Fruit fly (Drosophila melanogaster): ENCODE results near the gene CG32485.

CG32485 gene

DNA sequence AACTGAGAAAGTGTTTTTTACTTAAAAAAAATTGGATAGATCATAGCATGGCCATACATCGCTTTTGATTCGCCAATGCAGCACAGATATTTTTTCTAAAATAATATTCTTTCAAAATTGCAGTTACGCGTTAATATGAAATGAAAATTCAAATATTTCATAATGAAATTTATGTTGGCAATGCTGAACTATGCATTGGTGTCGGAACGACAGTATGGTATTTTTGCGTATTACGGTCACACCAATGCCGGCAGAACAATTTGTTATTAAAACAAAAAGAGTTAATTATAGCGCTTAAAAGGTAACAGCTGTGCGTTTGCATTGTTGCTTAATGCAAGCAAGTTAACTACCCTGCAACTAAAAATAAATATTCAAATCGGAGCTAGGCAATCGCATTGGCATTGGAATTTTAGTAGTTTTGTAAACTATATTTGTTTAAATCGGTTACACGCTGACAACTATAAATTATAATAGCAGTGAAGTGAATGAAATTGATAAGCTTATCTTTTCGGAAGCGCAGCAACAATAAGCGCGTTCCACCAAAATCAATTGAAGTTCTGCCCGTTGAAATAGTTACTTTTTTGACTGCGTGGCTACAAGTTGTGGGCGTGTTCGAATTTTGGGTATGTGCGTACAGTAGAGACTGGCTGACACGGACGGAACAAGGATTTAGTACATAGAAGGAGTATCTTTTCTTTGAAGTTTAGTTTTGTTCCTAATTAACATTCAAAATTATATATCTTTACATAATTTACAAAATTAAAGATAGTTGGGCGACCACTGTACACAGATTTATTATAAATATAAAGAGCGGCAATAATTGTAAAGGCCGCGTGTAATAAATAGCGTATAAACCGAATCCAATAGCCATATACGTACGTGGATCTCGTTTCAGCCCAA is 7.7 kb upstream of the CG32485 start, which contains the start of gene Prx4:
Prx4 (plus strand) TSS at position 210 of the 900 bp plus-strand sequence.
- TF ChIP-seq EcR (GFP tag; optimal IDR thresholded peaks at IDR 0.05): no peak
- TF ChIP-seq pan (optimal IDR thresholded peaks at IDR 0.05): no peak
- TF ChIP-seq Dll (optimal IDR thresholded peaks at IDR 0.05): no peak
- TF ChIP-seq CG8478 (optimal IDR thresholded peaks at IDR 0.05): no peak
- no peak for TF ChIP-seq usp (GFP tag; optimal IDR thresholded peaks at IDR 0.05)
- TF ChIP-seq psq (optimal IDR thresholded peaks at IDR 0.05): no peak

DNA sequence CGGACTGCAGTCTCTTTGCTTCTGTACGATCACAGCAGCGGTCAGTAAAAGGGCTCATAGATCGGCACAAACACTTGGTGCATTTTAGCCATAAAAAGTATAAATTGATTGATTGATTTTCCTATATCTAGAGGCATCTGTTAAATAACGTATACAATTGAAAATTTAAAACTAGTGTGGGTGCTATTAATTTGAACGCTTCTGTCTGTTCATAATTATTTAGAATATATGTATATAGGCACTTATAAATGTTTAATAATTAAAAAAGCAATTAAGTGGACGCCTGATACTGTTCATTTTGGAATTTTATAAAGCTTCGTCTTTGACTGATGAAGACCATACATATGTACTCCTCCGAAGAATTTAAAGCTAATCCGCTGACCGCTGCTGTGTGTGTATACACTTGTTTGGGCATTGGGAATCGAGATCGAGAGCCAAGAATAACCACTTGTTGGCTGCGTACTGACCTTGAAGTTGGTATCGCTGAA is 4.8 kb upstream of the CG32485 start:
- no peak for TF ChIP-seq usp (GFP tag; optimal IDR thresholded peaks at IDR 0.05)
- TF ChIP-seq CG8478 (optimal IDR thresholded peaks at IDR 0.05): no peak
- no peak for TF ChIP-seq Dll (optimal IDR thresholded peaks at IDR 0.05)
- TF ChIP-seq pan (optimal IDR thresholded peaks at IDR 0.05): no peak
- no peak for TF ChIP-seq EcR (GFP tag; optimal IDR thresholded peaks at IDR 0.05)
- no peak for TF ChIP-seq psq (optimal IDR thresholded peaks at IDR 0.05)

DNA sequence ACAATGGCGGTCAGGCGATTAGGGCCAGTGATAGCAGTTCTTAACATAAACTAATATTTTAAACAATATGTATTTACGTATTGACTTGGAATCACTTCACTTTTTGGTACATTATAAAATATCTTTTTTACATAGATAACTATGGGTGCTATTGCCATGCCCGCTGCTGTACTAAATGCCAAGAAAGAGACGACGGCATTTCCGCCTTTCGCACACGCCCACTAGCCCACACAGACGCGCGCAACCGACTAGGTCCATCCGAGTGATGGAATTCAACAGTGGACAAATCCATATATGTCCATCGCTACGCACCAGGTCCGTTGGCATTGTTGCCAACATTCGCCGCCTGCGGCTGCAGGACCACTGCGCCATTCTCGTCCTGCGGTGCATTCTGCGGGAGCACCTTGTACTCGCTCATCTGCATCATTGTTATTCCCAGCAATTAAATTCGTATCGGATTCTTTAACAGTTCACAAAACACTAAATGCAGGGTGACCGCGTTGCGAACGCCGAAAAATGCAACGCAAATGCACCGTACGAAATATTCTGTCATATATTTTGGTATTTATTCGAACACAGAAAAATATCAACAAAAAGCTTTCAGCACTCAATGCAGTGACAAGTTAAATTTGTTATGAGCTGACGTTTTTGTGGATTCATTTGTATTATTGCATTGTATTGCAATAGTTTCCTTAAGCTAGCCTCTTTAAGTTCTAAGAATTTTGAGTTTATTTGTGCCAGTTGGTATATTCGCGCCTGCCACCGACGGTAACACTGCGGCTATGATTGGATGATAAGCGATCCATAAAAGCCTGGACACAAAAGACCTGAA is 3.6 kb upstream of the CG32485 start, which contains the start of the genes scramb2 and Sk2:
scramb2 (minus strand) TSS at position 488 of the 832 bp plus-strand sequence.
Sk2 (plus strand) TSS at position 763 of the 832 bp plus-strand sequence.
- TF ChIP-seq EcR (GFP tag; optimal IDR thresholded peaks at IDR 0.05) (no peak), psq (optimal IDR thresholded peaks at IDR 0.05) (no peak), Dll (optimal IDR thresholded peaks at IDR 0.05) (peak; percentile 52), CG8478 (optimal IDR thresholded peaks at IDR 0.05) (no peak)

DNA sequence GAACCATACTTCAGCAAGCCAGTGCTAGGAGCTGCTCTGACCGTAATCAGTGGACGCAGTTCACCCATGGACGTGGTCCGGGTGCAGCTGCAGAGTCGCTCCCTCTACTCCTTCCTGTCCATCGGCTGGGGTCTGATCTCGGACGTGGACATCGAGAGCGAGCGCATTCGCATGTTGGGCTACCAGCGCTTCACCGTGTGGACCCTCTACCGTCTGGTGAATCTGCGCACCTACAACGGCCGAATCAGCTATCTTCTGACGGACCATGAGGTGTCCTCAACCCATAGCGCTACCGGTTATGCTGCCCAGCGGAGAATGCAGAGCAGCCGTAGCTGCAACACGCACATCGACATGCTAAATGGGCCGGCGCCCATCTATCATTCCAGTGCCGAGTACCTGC is 1.5 kb upstream of the CG32485 start:
- TF ChIP-seq pan (optimal IDR thresholded peaks at IDR 0.05) (no peak), psq (optimal IDR thresholded peaks at IDR 0.05) (no peak), CG8478 (optimal IDR thresholded peaks at IDR 0.05) (no peak), usp (GFP tag; optimal IDR thresholded peaks at IDR 0.05) (no peak), EcR (GFP tag; optimal IDR thresholded peaks at IDR 0.05) (no peak), Dll (optimal IDR thresholded peaks at IDR 0.05) (no peak)

DNA sequence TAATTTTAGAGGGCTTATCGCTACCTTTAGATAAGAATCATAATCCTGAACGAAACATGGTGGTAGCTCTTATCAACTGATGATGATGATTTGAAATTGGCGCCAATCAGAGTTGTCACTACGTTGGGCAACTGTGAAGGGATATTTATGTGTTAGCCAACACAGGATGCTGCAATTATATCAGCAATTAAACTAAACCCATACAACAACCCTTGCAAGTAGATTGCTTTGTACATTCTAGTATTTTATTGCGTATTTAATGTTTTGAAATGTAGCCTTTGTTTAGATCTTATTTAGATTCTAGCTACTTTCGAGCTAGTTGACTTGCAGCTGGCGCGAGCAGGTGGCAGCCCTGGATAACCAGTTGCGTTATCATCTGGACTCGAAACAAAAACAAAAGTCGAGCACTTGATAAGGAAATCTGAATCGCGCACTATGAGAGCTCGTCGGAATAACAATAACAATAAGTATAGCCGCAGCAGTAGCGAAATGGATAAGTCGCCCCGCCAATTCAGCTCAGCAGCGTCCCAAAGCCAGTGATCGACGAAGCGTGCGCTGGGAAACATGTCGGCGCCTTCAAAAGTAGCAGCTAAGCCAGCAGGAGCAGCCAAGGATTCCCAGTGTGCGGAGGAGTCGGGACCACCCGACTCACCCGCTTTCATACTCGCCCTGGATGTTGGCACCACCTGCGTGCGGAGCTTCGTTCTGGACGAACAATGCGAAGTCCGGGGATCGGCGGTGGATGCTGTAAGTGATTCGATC is 2.2 kb downstream of the CG32485 start, which contains the start of gene CG1271:
CG1271 (plus strand) TSS at position 405 of the 762 bp plus-strand sequence.
- no peak for TF ChIP-seq usp (GFP tag; optimal IDR thresholded peaks at IDR 0.05)
- no peak for TF ChIP-seq CG8478 (optimal IDR thresholded peaks at IDR 0.05)
- no peak for TF ChIP-seq psq (optimal IDR thresholded peaks at IDR 0.05)
- no peak for TF ChIP-seq pan (optimal IDR thresholded peaks at IDR 0.05)
- TF ChIP-seq EcR (GFP tag; optimal IDR thresholded peaks at IDR 0.05): no peak
- TF ChIP-seq Dll (optimal IDR thresholded peaks at IDR 0.05): no peak

DNA sequence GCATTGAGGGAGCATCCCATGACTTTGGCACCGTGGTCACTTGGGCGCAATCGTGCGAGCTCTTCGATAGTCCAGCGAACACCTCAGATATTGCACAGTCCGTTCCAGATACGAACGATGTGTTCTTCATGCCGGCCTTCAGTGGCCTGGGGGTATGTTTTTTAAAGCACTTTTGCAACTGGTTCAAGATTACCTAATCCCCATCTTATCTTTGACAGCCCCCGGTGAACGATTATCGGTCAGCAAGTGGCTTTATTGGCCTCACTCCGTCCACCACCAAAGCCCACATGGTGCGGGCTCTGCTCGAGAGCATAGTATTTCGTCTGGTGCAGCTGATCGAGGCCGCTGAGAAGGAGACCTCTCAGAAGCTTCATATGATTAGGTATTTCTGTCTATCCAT is 4.0 kb downstream of the CG32485 start:
- TF ChIP-seq CG8478 (optimal IDR thresholded peaks at IDR 0.05): no peak
- no peak for TF ChIP-seq Dll (optimal IDR thresholded peaks at IDR 0.05)
- TF ChIP-seq EcR (GFP tag; optimal IDR thresholded peaks at IDR 0.05): no peak
- TF ChIP-seq psq (optimal IDR thresholded peaks at IDR 0.05): no peak
- TF ChIP-seq pan (optimal IDR thresholded peaks at IDR 0.05): no peak
- no peak for TF ChIP-seq usp (GFP tag; optimal IDR thresholded peaks at IDR 0.05)

DNA sequence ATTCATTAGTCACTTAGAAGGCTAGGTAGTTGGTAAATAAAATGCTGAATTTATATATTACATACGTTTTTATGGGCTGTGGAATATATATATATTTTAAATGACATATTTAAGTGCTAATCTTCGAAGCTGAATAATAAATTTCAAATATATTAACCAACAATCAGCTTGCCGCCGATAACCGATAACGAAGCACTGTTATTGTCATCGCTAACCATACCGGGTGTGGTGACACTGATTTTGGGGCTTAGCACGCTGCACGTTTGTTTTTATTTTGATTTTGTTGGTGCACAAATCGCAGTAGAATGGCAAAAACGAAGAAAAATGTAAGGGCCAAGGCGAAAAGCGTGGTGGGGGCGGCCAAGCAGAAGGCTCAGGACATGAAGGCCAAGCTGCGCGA is 4.7 kb downstream of the CG32485 start, which contains the start of gene CG16753:
CG16753 (plus strand) TSS at position 229 of the 400 bp plus-strand sequence.
- no peak for TF ChIP-seq pan (optimal IDR thresholded peaks at IDR 0.05)
- TF ChIP-seq usp (GFP tag; optimal IDR thresholded peaks at IDR 0.05): no peak
- TF ChIP-seq CG8478 (optimal IDR thresholded peaks at IDR 0.05): no peak
- no peak for TF ChIP-seq psq (optimal IDR thresholded peaks at IDR 0.05)
- no peak for TF ChIP-seq Dll (optimal IDR thresholded peaks at IDR 0.05)
- no peak for TF ChIP-seq EcR (GFP tag; optimal IDR thresholded peaks at IDR 0.05)

DNA sequence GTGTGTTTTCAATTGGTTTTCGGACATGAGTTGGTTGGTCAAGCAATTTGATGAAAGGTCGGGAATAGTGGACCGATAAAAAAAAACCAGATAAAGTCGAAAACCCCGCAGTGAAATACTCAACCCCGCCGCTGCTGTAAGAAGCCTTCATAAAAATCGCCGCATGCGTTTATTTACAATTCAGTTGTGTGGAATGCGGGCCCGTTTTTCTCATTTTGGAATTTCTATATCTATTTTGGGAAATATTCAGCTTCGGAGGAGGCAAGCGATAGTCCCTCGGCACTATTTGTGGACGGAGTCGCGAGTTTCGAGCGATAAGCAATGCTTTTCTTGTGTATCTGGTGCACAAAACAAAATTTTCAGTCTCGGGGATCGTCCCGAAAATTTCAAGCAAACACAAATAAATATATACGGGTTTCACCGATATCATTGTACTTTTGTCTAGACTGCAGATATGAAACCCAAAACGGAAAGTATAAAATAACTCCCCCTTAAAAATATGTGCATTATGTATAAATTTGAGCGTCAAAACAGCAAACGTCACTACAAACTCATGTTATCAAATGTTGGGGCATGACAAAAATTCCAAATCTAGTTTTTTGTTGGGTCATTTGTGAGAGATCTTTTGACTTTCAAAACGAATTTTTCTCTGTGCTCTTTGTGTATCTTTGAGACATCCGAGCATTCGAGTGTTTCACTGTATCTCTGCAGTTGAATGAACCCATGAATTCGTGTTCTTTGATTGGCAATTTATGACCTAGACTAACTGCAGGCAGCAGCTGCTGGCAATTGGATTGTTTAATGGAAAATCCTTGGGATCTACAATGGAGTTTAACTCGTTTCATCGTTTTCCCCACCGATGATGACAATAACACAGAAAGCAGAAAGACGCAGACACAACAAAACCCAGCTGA is 9.1 kb downstream of the CG32485 start:
- TF ChIP-seq EcR (GFP tag; optimal IDR thresholded peaks at IDR 0.05): peak in 1 of 2 experiments; percentile 57
- TF ChIP-seq pan (optimal IDR thresholded peaks at IDR 0.05): no peak

DNA sequence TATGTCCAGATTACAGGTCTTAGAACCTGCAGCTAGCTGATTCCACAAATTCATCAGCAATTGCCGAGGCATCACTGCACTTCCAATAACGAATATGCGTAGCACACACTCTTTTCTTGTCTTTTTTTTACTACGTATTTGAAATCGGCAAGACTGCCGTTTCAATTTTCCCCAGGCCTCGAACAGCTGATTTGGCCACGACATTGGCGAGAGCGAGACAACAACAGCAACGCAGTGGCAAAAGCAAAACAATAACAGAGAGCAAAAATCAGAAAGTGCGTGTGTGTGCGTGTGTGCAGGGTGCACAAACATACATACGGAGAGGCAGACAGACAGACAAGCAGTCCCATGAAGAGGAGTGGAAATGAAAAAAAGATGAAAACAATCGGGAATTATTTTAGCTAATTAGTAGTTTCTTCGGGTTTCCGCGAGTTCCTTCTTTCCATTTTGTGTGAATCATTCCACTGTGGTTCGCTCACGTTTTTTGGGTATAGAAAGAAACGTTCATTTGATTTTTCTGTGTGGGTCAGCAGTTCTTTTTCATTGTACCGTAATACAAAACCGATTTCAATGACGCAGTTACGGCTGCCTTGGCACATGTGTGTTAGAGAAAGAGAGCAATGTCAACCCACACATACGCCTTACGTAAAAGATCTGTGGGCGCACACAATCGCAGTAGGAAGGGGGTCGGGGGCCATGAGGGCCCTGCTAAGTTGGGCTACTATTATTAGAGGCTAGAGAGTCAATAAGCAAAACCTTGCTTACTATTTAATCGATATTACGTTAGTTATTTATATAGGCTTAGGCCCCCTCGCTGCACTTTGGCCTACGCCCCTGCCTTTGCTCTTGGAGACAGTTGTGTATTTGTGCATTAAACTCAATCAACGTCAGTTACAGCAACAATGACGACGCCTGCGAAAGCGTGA is 10.2 kb downstream of the CG32485 start:
- TF ChIP-seq CG8478 (optimal IDR thresholded peaks at IDR 0.05) (peak; percentile 7), usp (GFP tag; optimal IDR thresholded peaks at IDR 0.05) (no peak)

Data from whole organism.